Fruit fly (Drosophila melanogaster): ENCODE results near the gene CG10752.

DNA sequence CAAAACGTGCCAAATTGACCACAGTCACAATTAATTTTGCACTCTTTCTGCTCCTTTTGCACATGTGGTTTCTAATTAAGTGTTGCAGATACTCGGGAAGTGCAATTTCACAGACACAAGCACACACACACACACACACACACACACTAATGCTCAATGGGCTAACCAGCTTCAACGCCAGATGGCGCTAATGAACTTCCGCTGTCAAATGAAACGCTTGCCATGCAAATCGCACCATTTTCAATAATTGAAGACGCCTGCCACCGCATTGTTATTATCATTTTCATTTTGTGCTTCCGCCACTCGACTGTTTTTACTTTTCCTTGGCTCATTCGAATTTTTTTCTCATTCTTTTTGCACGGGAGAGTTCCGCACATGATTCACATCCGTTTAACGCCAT lies 5.1 kb downstream of the CG10752 start:
- no peak for TF ChIP-seq pan (optimal IDR thresholded peaks at IDR 0.05)
- TF ChIP-seq Sp1 (GFP tag; optimal IDR thresholded peaks at IDR 0.05): no peak
- no peak for TF ChIP-seq foxo (GFP tag; optimal IDR thresholded peaks at IDR 0.05)
- no peak for TF ChIP-seq tai (GFP tag; optimal IDR thresholded peaks at IDR 0.05)
- no peak for TF ChIP-seq sage (GFP tag; optimal IDR thresholded peaks at IDR 0.05)

Data from whole organism, wandering third instar larva.